Worm (Caenorhabditis elegans) whole organism, L4/young adult: ENCODE measurements around the gene acy-3.

Experiments used
- W03F9.2 ChIP-seq: fragments of 150-350 bp; optimal IDR thresholded peaks from 2 replicates; lab custom pipeline; 2014; ENCODE audit warnings: missing biosample characterization, missing genetic modification characterization
- him-1 ChIP-seq: sonication (generic microtip); optimal IDR thresholded peaks from 2 replicates; lab custom pipeline; 2016; ENCODE audit warnings: missing genotype, missing genetic modification reagents, missing genetic modification characterization, missing compliant biosample characterization

ce11 chrIII:3809008-3809407 lies 22.7 kb upstream of the acy-3 start, which contains the start of gene toh-1:
- TF ChIP-seq him-1 (tag; lab: Kevin White, UChicago) (no peak), W03F9.2 (no peak)
